Fruit fly (Drosophila melanogaster) whole organism, embryonic: Measurements from ENCODE around the gene Pink1.

Experiments
- Antp ChIP-seq: fragments of 200-800 bp; sonication (Bioruptor generic); optimal IDR thresholded peaks from 3 replicates; lab custom pipeline; 2016; ENCODE audit warnings: missing biosample characterization, missing genetic modification characterization
- Awh ChIP-seq: fragments of 200-800 bp; sonication (Bioruptor generic); IDR thresholded peaks from 2 replicates; pipeline ENCODE4, ENCODE4 v1.3.6; 2022; ENCODE audit warnings: missing biosample characterization, missing genetic modification characterization
- CG10147 ChIP-seq: fragments of 200-800 bp; sonication (Bioruptor generic); optimal IDR thresholded peaks from 2 replicates; lab custom pipeline; 2019; ENCODE audit warnings: missing biosample characterization, mild to moderate bottlenecking, missing genetic modification characterization, moderate library complexity
- CG12071 ChIP-seq: fragments of 200-800 bp; sonication (Bioruptor generic); optimal IDR thresholded peaks from 3 replicates; lab custom pipeline; 2018; ENCODE audit warnings: missing biosample characterization, mild to moderate bottlenecking, missing genetic modification characterization
- CG12155 ChIP-seq: fragments of 200-800 bp; sonication (Bioruptor generic); optimal IDR thresholded peaks from 3 replicates; lab custom pipeline; 2016; ENCODE audit warnings: missing biosample characterization, missing genetic modification characterization
- CG12942 ChIP-seq: fragments of 200-800 bp; sonication (Bioruptor generic); optimal IDR thresholded peaks from 3 replicates; lab custom pipeline; 2016; ENCODE audit warnings: missing biosample characterization, missing genetic modification characterization
- CG13296 ChIP-seq: fragments of 200-800 bp; sonication (Bioruptor generic); optimal IDR thresholded peaks from 3 replicates; lab custom pipeline; 2018; ENCODE audit warnings: missing biosample characterization, mild to moderate bottlenecking, missing genetic modification characterization
- CG15073 ChIP-seq: fragments of 200-800 bp; sonication (Bioruptor generic); optimal IDR thresholded peaks from 2 replicates; lab custom pipeline; 2016; ENCODE audit warnings: missing biosample characterization, missing genetic modification characterization
- CG15696 ChIP-seq: fragments of 200-800 bp; sonication (Bioruptor generic); optimal IDR thresholded peaks from 2 replicates; lab custom pipeline; 2019; ENCODE audit warnings: missing biosample characterization, mild to moderate bottlenecking, missing genetic modification characterization, moderate library complexity
- CG17612 ChIP-seq: fragments of 200-800 bp; sonication (Bioruptor generic); IDR thresholded peaks from 2 replicates; pipeline ENCODE4 v1.3.6; 2022; ENCODE audit warnings: missing biosample characterization, missing genetic modification characterization
- CG18476 ChIP-seq: fragments of 200-800 bp; sonication (Bioruptor generic); optimal IDR thresholded peaks from 2 replicates; lab custom pipeline; 2016; ENCODE audit warnings: missing biosample characterization, mild to moderate bottlenecking, missing genetic modification characterization
- CG33213 ChIP-seq: fragments of 200-800 bp; sonication (Bioruptor generic); optimal IDR thresholded peaks from 3 replicates; lab custom pipeline; 2016; ENCODE audit warnings: missing biosample characterization, missing genetic modification characterization
- CG6654 ChIP-seq: fragments of 200-800 bp; sonication (Bioruptor generic); optimal IDR thresholded peaks from 2 replicates; lab custom pipeline; 2017; ENCODE audit warnings: missing biosample characterization, mild to moderate bottlenecking, missing genetic modification characterization
- CG6854 ChIP-seq: fragments of 200-800 bp; sonication (Bioruptor generic); optimal IDR thresholded peaks from 3 replicates; lab custom pipeline; 2017; ENCODE audit warnings: missing biosample characterization, mild to moderate bottlenecking, missing genetic modification characterization
- CG7987 ChIP-seq: fragments of 200-800 bp; sonication (Bioruptor generic); optimal IDR thresholded peaks from 2 replicates; lab custom pipeline; 2018; ENCODE audit warnings: missing biosample characterization, mild to moderate bottlenecking, missing genetic modification characterization, moderate library complexity
- CkIIα-i1 ChIP-seq: fragments of 200-800 bp; sonication (Bioruptor generic); IDR thresholded peaks from 2 replicates; pipeline ENCODE4 v1.3.6; 2022; ENCODE audit warnings: missing biosample characterization, missing genetic modification characterization
- Dek ChIP-seq: fragments of 200-800 bp; sonication (Bioruptor generic); optimal IDR thresholded peaks from 3 replicates; lab custom pipeline; 2019; ENCODE audit warnings: missing biosample characterization, mild to moderate bottlenecking, missing genetic modification characterization, moderate library complexity
- Doc2 ChIP-seq: fragments of 200-800 bp; sonication (Bioruptor generic); IDR thresholded peaks from 2 replicates; pipeline ENCODE4 v1.3.6; 2022; ENCODE audit warnings: missing biosample characterization, missing genetic modification characterization
- Drgx ChIP-seq: fragments of 200-800 bp; sonication (Bioruptor generic); IDR thresholded peaks from 2 replicates; pipeline ENCODE4 v1.3.6; 2022; ENCODE audit warnings: missing biosample characterization, missing genetic modification characterization
- Eip74EF ChIP-seq, 2 experiments: fragments of 200-800 bp in 1 of 2; fragments of >200 bp in 1 of 2; sonication (Bioruptor generic) in 1 of 2; optimal IDR thresholded peaks; 2 replicates each; lab custom pipeline; 2017 to 2019; ENCODE audit warnings: missing biosample characterization in 2 of 2, missing genetic modification characterization in 2 of 2, mild to moderate bottlenecking in 1 of 2, moderate library complexity in 1 of 2
- Ets65A ChIP-seq: fragments of 200-800 bp; sonication (Bioruptor generic); peaks from one replicate; lab custom pipeline; 2016; ENCODE audit warnings: missing biosample characterization, missing genetic modification characterization
- Gsc ChIP-seq: fragments of 200-800 bp; sonication (Bioruptor generic); IDR thresholded peaks from 2 replicates; pipeline ENCODE4 v1.3.6; 2022; ENCODE audit warnings: missing biosample characterization, missing genetic modification characterization
- HmgZ ChIP-seq: fragments of 200-800 bp; sonication (Bioruptor generic); optimal IDR thresholded peaks from 2 replicates; lab custom pipeline; 2018; ENCODE audit warnings: missing biosample characterization, mild to moderate bottlenecking, missing genetic modification characterization
- Hsf ChIP-seq: fragments of 200-800 bp; sonication (Bioruptor generic); optimal IDR thresholded peaks from 3 replicates; lab custom pipeline; 2016; ENCODE audit warnings: missing biosample characterization, missing genetic modification characterization
- Jarid2 ChIP-seq: fragments of 200-800 bp; sonication (Bioruptor generic); optimal IDR thresholded peaks from 3 replicates; lab custom pipeline; 2017; ENCODE audit warnings: mild to moderate bottlenecking, missing biosample characterization, missing genetic modification reagents, missing genetic modification characterization
- Neu2 ChIP-seq: fragments of 200-800 bp; sonication (Bioruptor generic); optimal IDR thresholded peaks from 3 replicates; lab custom pipeline; 2016; ENCODE audit warnings: missing biosample characterization, missing genetic modification characterization, borderline replicate concordance
- Sin3A ChIP-seq: fragments of >200 bp; optimal IDR thresholded peaks from 2 replicates; lab custom pipeline; 2018
- ab ChIP-seq: fragments of 200-800 bp; sonication (Bioruptor generic); optimal IDR thresholded peaks from 2 replicates; lab custom pipeline; 2016; ENCODE audit warnings: missing biosample characterization, missing genetic modification characterization
- ara ChIP-seq: fragments of 200-800 bp; sonication (Bioruptor generic); IDR thresholded peaks from 2 replicates; pipeline ENCODE4 v1.3.6; 2022; ENCODE audit warnings: missing biosample characterization, missing genetic modification characterization
- bigmax ChIP-seq: fragments of 200-800 bp; sonication (Bioruptor generic); optimal IDR thresholded peaks from 2 replicates; lab custom pipeline; 2018; ENCODE audit warnings: missing biosample characterization, mild to moderate bottlenecking, missing genetic modification characterization
- btn ChIP-seq: fragments of 200-800 bp; sonication (Bioruptor generic); optimal IDR thresholded peaks from 2 replicates; lab custom pipeline; 2016; ENCODE audit warnings: missing biosample characterization, missing genetic modification characterization
- chinmo ChIP-seq: fragments of 200-800 bp; sonication (Bioruptor generic); IDR thresholded peaks from 4 replicates; pipeline ENCODE4 v1.3.6; 2022; ENCODE audit warnings: missing biosample characterization, missing genetic modification characterization; ENCODE audit not compliant: partially characterized antibody
- chm ChIP-seq: fragments of 200-800 bp; sonication (Bioruptor generic); IDR thresholded peaks from 2 replicates; pipeline ENCODE4 v1.3.6; 2022; ENCODE audit warnings: missing biosample characterization, missing genetic modification characterization
- cwo ChIP-seq: fragments of 200-800 bp; sonication (Bioruptor generic); optimal IDR thresholded peaks from 3 replicates; lab custom pipeline; 2017; ENCODE audit warnings: missing biosample characterization, missing genetic modification characterization, mild to moderate bottlenecking, moderate library complexity, missing genetic modification reagents
- dati ChIP-seq: fragments of 200-800 bp; sonication (Bioruptor generic); IDR thresholded peaks from 2 replicates; pipeline ENCODE4 v1.3.6; 2022; ENCODE audit warnings: missing biosample characterization, missing genetic modification characterization
- dimm ChIP-seq: fragments of 200-800 bp; sonication (Bioruptor generic); IDR thresholded peaks from 2 replicates; pipeline ENCODE4 v1.3.6; 2022; ENCODE audit warnings: missing biosample characterization, missing genetic modification characterization
- en ChIP-seq: fragments of 200-800 bp; sonication (Bioruptor generic); optimal IDR thresholded peaks from 2 replicates; lab custom pipeline; 2016; ENCODE audit warnings: missing biosample characterization, missing genetic modification characterization
- fd102C ChIP-seq: fragments of 200-800 bp; sonication (Bioruptor generic); optimal IDR thresholded peaks from 2 replicates; lab custom pipeline; 2018; ENCODE audit warnings: missing biosample characterization, mild to moderate bottlenecking, missing genetic modification characterization, moderate library complexity
- hb ChIP-seq: fragments of 200-800 bp; sonication (Bioruptor generic); IDR thresholded peaks from 3 replicates; pipeline ENCODE4 v1.3.6; 2022; ENCODE audit warnings: missing biosample characterization, missing genetic modification characterization; ENCODE audit not compliant: partially characterized antibody
- inv ChIP-seq: fragments of 200-800 bp; sonication (Bioruptor generic); IDR thresholded peaks from 2 replicates; pipeline ENCODE4 v1.3.6; 2022; ENCODE audit warnings: missing biosample characterization, missing genetic modification characterization; ENCODE audit not compliant: partially characterized antibody
- kni ChIP-seq: fragments of 200-800 bp; sonication (Bioruptor generic); optimal IDR thresholded peaks from 3 replicates; lab custom pipeline; 2017; ENCODE audit warnings: mild to moderate bottlenecking, missing biosample characterization, missing genetic modification reagents, missing genetic modification characterization
- maf-S ChIP-seq: fragments of 200-800 bp; sonication (Bioruptor generic); optimal IDR thresholded peaks from 2 replicates; lab custom pipeline; 2016; ENCODE audit warnings: missing biosample characterization, missing genetic modification characterization
- mirr ChIP-seq: fragments of 200-800 bp; sonication (Bioruptor generic); optimal IDR thresholded peaks from 3 replicates; lab custom pipeline; 2018; ENCODE audit warnings: missing biosample characterization, mild to moderate bottlenecking, missing genetic modification characterization
- pita ChIP-seq: fragments of 200-800 bp; sonication (Bioruptor generic); optimal IDR thresholded peaks from 2 replicates; lab custom pipeline; 2017; ENCODE audit warnings: missing biosample characterization, mild to moderate bottlenecking, missing genetic modification characterization
- sens-2 ChIP-seq: fragments of 200-800 bp; sonication (Bioruptor generic); IDR thresholded peaks from 2 replicates; pipeline ENCODE4 v1.3.6; 2022; ENCODE audit warnings: missing biosample characterization, missing genetic modification characterization
- sim ChIP-seq: fragments of 200-800 bp; sonication (Bioruptor generic); IDR thresholded peaks from 2 replicates; pipeline ENCODE4 v1.3.6; 2022; ENCODE audit warnings: missing biosample characterization, missing genetic modification characterization
- sob ChIP-seq: fragments of 200-800 bp; sonication (Bioruptor generic); IDR thresholded peaks from 2 replicates; pipeline ENCODE4 v1.3.6; 2022; ENCODE audit warnings: missing biosample characterization, missing genetic modification characterization
- stwl ChIP-seq: fragments of 200-800 bp; sonication (Bioruptor generic); optimal IDR thresholded peaks from 3 replicates; lab custom pipeline; 2018; ENCODE audit warnings: missing biosample characterization, mild to moderate bottlenecking, missing genetic modification characterization, moderate library complexity
- zen2 ChIP-seq: fragments of 200-800 bp; sonication (Bioruptor generic); IDR thresholded peaks from 3 replicates; pipeline ENCODE4 v1.3.6; 2022; ENCODE audit warnings: missing biosample characterization, missing genetic modification characterization; ENCODE audit not compliant: partially characterized antibody

Pink1 gene

dm6 chrX:6656626-6657558, 26.7 kb upstream of the Pink1 start (continued):
- TF ChIP-seq dati (GFP tag; lab: Robert Waterston, UW) (no peak), ab (GFP tag; lab: Kevin White, UChicago) (no peak), CkIIα-i1 (GFP tag; lab: Robert Waterston, UW) (no peak), zen2 (GFP tag; lab: Robert Waterston, UW) (no peak), CG18476 (GFP tag; lab: Kevin White, UChicago) (no peak), Drgx (peak; percentile 44; the same call in 1 of the 2 replicates), sob (no peak; the same call in 1 of the 2 replicates), CG12942 (GFP tag; lab: Kevin White, UChicago) (no peak), CG17612 (no peak), CG15696 (tag; lab: Kevin White, UChicago) (peak; percentile 7), Neu2 (no peak), btn (GFP tag; lab: Kevin White, UChicago) (no peak), inv (no peak), sens-2 (no peak), ara (GFP tag; lab: Robert Waterston, UW) (no peak), en (GFP tag; lab: Kevin White, UChicago) (no peak), chm (0 out of 2 replicates have a peak, but pooled peaks have one; percentile 9), Gsc (GFP tag; lab: Robert Waterston, UW) (no peak), kni (GFP tag; lab: Kevin White, UChicago) (no peak), Awh (no peak), dimm (GFP tag; lab: Robert Waterston, UW) (no peak), Antp (GFP tag; lab: Kevin White, UChicago) (no peak), mirr (GFP tag; lab: Kevin White, UChicago) (no peak), CG6654 (no peak), Jarid2 (no peak), CG15073 (GFP tag; lab: Kevin White, UChicago) (no peak), HmgZ (peak; percentile 55), CG33213 (GFP tag; lab: Kevin White, UChicago) (no peak), Doc2 (no peak), fd102C (GFP tag; lab: Kevin White, UChicago) (no peak), CG10147 (GFP tag; lab: Kevin White, UChicago) (peak; percentile 72), CG6854 (GFP tag; lab: Kevin White, UChicago) (peak; percentile 54), CG13296 (GFP tag; lab: Kevin White, UChicago) (peak; percentile 65), CG7987 (GFP tag; lab: Kevin White, UChicago) (no peak), Eip74EF (GFP tag; optimal IDR thresholded peaks at IDR 0.05; lab: Kevin White, UChicago) (peak in 1 of 2 experiments; percentile 63), Hsf (GFP tag; lab: Kevin White, UChicago) (no peak), CG12071 (no peak), chinmo (no peak), Ets65A (no peak), pita (no peak), CG12155 (GFP tag; lab: Kevin White, UChicago) (peak; percentile 2), maf-S (GFP tag; lab: Kevin White, UChicago) (no peak), stwl (tag; lab: Kevin White, UChicago) (no peak), cwo (peak; percentile 52), sim (GFP tag; lab: Robert Waterston, UW) (no peak), Dek (tag; lab: Kevin White, UChicago) (peak; percentile 23), hb (GFP tag; lab: Robert Waterston, UW) (no peak), Sin3A (lab: Kevin White, UChicago) (no peak), bigmax (no peak)
